Fruit fly (Drosophila melanogaster) whole organism: ENCODE results near the gene CG42305.

Source experiments
- CG8478 ChIP-seq: fragments of >200 bp; optimal IDR thresholded peaks from 2 replicates; lab custom pipeline; 2018; ENCODE audit warnings: inconsistent platforms
- Dll ChIP-seq: fragments of >200 bp; optimal IDR thresholded peaks from 2 replicates; lab custom pipeline; 2017
- EcR ChIP-seq, 2 experiments: fragments of >200 bp; optimal IDR thresholded peaks; 2 replicates each; lab custom pipeline; 2017; ENCODE audit warnings: missing biosample characterization in 2 of 2, missing genetic modification characterization in 2 of 2, missing genetic modification reagents in 2 of 2
- pan ChIP-seq: fragments of >200 bp; optimal IDR thresholded peaks from 2 replicates; lab custom pipeline; 2017
- psq ChIP-seq: fragments of >200 bp; optimal IDR thresholded peaks from 2 replicates; lab custom pipeline; 2017
- usp ChIP-seq: fragments of >200 bp; optimal IDR thresholded peaks from 2 replicates; lab custom pipeline; 2017; ENCODE audit warnings: missing biosample characterization, missing genetic modification characterization, mixed read lengths

DNA sequence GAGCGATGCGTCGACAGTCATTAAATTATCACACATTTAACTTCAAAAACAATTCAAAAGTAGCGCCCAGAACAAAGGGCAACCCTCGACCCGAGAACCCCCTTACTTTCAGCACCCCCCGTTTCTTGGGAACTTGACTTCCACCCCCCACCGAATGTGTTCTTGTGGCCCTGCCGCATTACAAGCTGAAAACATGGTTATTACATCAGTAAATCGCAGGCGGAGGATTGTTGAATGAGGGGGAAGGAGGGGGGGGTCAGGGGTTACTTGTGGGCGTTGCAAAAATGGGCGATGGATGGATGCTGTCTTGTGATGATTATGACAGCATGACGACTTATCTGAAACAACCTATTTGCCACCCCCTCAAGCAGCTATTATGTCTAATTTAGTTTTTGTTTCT is 2.7 kb downstream of the CG42305 start:
- TF ChIP-seq psq (lab: Kevin White, UChicago) (no peak), CG8478 (lab: Kevin White, UChicago) (no peak), usp (GFP tag; lab: Kevin White, UChicago) (no peak), Dll (lab: Kevin White, UChicago) (no peak), pan (no peak), EcR (GFP tag; optimal IDR thresholded peaks at IDR 0.05; lab: Kevin White, UChicago) (no peak)
